Worm (Caenorhabditis elegans) whole organism, early embryonic: Measurements from ENCODE around the gene F45F2.10.

Experiments used
- F13C5.2 ChIP-seq: sonication (generic microtip); optimal IDR thresholded peaks from 2 replicates; lab custom pipeline; 2017; ENCODE audit warnings: mild to moderate bottlenecking, missing genetic modification characterization, inconsistent platforms, missing compliant biosample characterization
- aly-1 ChIP-seq: sonication (generic microtip); optimal IDR thresholded peaks from 2 replicates; lab custom pipeline; 2016; ENCODE audit warnings: missing genetic modification characterization, missing compliant biosample characterization
- ama-1 ChIP-seq: fragments of 150-350 bp; optimal IDR thresholded peaks from 2 replicates; lab custom pipeline; 2014
- ceh-13 ChIP-seq: fragments of 200-800 bp; sonication (Bioruptor generic); optimal IDR thresholded peaks from 2 replicates; lab custom pipeline; 2018; ENCODE audit warnings: mild to moderate bottlenecking, missing genetic modification characterization, missing compliant biosample characterization
- ceh-36 ChIP-seq: sonication (generic microtip); optimal IDR thresholded peaks from 2 replicates; lab custom pipeline; 2016; ENCODE audit warnings: missing genetic modification characterization, inconsistent platforms, missing compliant biosample characterization
- ets-7 ChIP-seq: sonication (generic microtip); optimal IDR thresholded peaks from 2 replicates; lab custom pipeline; 2016; ENCODE audit warnings: missing genotype, missing genetic modification characterization, missing compliant biosample characterization
- flt-1 ChIP-seq: fragments of 200-800 bp; sonication (Bioruptor generic); IDR thresholded peaks from 2 replicates; pipeline ENCODE4 v1.3.6; 2022; ENCODE audit warnings: missing genetic modification characterization, missing compliant biosample characterization
- tbx-11 ChIP-seq: fragments of 200-800 bp; sonication (Bioruptor generic); IDR thresholded peaks from 2 replicates; pipeline ENCODE4 v1.3.6; 2022; ENCODE audit warnings: missing genetic modification characterization, missing compliant biosample characterization
- tbx-37 ChIP-seq: fragments of 200-800 bp; sonication (Bioruptor generic); conservative IDR thresholded peaks from 2 replicates; pipeline ENCODE4 v1.3.6; 2022; ENCODE audit warnings: missing genetic modification reagents, missing genetic modification characterization, missing compliant biosample characterization
- tra-4 ChIP-seq: sonication (generic microtip); optimal IDR thresholded peaks from 2 replicates; lab custom pipeline; 2017; ENCODE audit warnings: missing genetic modification characterization, missing compliant biosample characterization

DNA sequence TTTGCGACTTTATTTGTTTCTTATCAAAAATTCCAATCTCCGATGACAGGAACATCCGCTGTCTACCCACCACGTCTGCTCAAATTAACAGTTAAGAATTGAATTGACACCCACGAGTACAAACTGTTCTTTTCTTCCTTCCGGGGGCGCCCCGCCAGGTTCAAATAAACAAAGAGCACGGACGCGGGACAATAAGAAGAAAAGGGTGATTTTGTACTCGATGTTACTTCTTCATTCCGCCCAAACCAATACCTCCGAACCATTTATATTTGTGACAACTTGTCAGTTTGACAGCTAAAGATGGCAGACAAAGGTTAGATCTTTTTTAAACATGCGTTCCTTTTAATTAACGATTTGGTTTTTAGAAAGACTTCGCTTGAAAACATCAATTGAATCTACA is 7.1 kb upstream of the F45F2.10 start, which contains the start of gene otpl-6:
- TF ChIP-seq ceh-13 (GFP tag; lab: Kevin White, UChicago) = no peak
- TF ChIP-seq ama-1 (lab: Kevin White, UChicago) = no peak
- TF ChIP-seq F13C5.2 (tag; lab: Kevin White, UChicago) = no peak
- no peak for TF ChIP-seq flt-1 (GFP tag; lab: Robert Waterston, UW)
- no peak for TF ChIP-seq tbx-37
- no peak for TF ChIP-seq aly-1 (tag; lab: Kevin White, UChicago)
- no peak for TF ChIP-seq tbx-11 (GFP tag; lab: Robert Waterston, UW)
- no peak for TF ChIP-seq ceh-36
- TF ChIP-seq tra-4 (tag; lab: Kevin White, UChicago) = no peak
- TF ChIP-seq ets-7 (tag; lab: Kevin White, UChicago) = no peak
